Worm (Caenorhabditis elegans) whole organism, young adult: ENCODE measurements around the gene unc-50.

Experiments used
- B0019.2 ChIP-seq: fragments of 200-800 bp; sonication (Bioruptor generic); conservative IDR thresholded peaks from 2 replicates; pipeline ENCODE4 v1.3.6; 2022; ENCODE audit warnings: missing genetic modification reagents, missing genetic modification characterization, missing compliant biosample characterization
- D2030.7 ChIP-seq: fragments of 200-800 bp; sonication (Bioruptor generic); IDR thresholded peaks from 2 replicates; pipeline ENCODE4 v1.3.6; 2022; ENCODE audit warnings: missing genetic modification reagents, missing genetic modification characterization, missing compliant biosample characterization
- F10E7.11 ChIP-seq: sonication (generic microtip); optimal IDR thresholded peaks from 2 replicates; lab custom pipeline; 2017; ENCODE audit warnings: mild to moderate bottlenecking, missing genetic modification characterization, moderate library complexity, missing compliant biosample characterization
- F37B4.10 ChIP-seq: fragments of 200-800 bp; sonication (Bioruptor generic); IDR thresholded peaks from 2 replicates; pipeline ENCODE4 v1.3.6; 2022; ENCODE audit warnings: missing genetic modification characterization, missing compliant biosample characterization
- F49E8.2 ChIP-seq: sonication (generic microtip); optimal IDR thresholded peaks from 3 replicates; lab custom pipeline; 2017; ENCODE audit warnings: missing genetic modification characterization, mild to moderate bottlenecking, missing compliant biosample characterization, antibody characterized with exemption, moderate library complexity; ENCODE audit not compliant: insufficient read depth
- F52B5.7 ChIP-seq: sonication (generic microtip); optimal IDR thresholded peaks from 2 replicates; lab custom pipeline; 2016; ENCODE audit warnings: mild to moderate bottlenecking, missing genetic modification characterization, missing compliant biosample characterization
- K12H6.12 ChIP-seq: fragments of 200-800 bp; sonication (Bioruptor generic); optimal IDR thresholded peaks from 2 replicates; lab custom pipeline; 2018; ENCODE audit warnings: mild to moderate bottlenecking, missing genetic modification characterization, missing compliant biosample characterization
- T07F8.4 ChIP-seq: sonication (generic microtip); optimal IDR thresholded peaks from 2 replicates; lab custom pipeline; 2016; ENCODE audit warnings: mild to moderate bottlenecking, missing genetic modification characterization, moderate library complexity, missing compliant biosample characterization
- Y67H2A.10 ChIP-seq: fragments of 200-800 bp; sonication (Bioruptor generic); conservative IDR thresholded peaks from 2 replicates; pipeline ENCODE4 v1.3.6; 2022; ENCODE audit warnings: missing genetic modification reagents, missing genetic modification characterization, missing compliant biosample characterization
- ZK185.1 ChIP-seq: sonication (generic microtip); optimal IDR thresholded peaks from 2 replicates; lab custom pipeline; 2016; ENCODE audit warnings: mild to moderate bottlenecking, missing genetic modification characterization, missing compliant biosample characterization; ENCODE audit not compliant: poor library complexity, severe bottlenecking
- bed-2 ChIP-seq: fragments of 200-800 bp; sonication (Bioruptor generic); IDR thresholded peaks from 2 replicates; pipeline ENCODE4 v1.3.6; 2022; ENCODE audit warnings: missing genetic modification reagents, missing genetic modification characterization, missing compliant biosample characterization
- ccch-3 ChIP-seq: fragments of 200-800 bp; sonication (Bioruptor generic); optimal IDR thresholded peaks from 2 replicates; lab custom pipeline; 2018; ENCODE audit warnings: mild to moderate bottlenecking, missing genetic modification characterization, missing compliant biosample characterization
- cebp-1 ChIP-seq, 2 experiments: fragments of 200-800 bp in 1 of 2; sonication (Bioruptor generic) in 1 of 2; sonication (generic microtip) in 1 of 2; IDR thresholded peaks in 1 of 2; optimal IDR thresholded peaks in 1 of 2; 2 replicates each; pipeline versions ENCODE4 v1.3.6 to Lab custom; 2017 to 2022; ENCODE audit warnings: missing compliant biosample characterization in 2 of 2, missing genetic modification characterization in 2 of 2, mild to moderate bottlenecking in 1 of 2, missing genetic modification reagents in 1 of 2, moderate library complexity in 1 of 2
- cebp-2 ChIP-seq: fragments of 200-800 bp; sonication (Bioruptor generic); IDR thresholded peaks from 2 replicates; pipeline ENCODE4 v1.3.6; 2022; ENCODE audit warnings: missing genetic modification characterization, missing compliant biosample characterization
- ceh-27 ChIP-seq: fragments of 200-800 bp; sonication (Bioruptor generic); optimal IDR thresholded peaks from 2 replicates; lab custom pipeline; 2018; ENCODE audit warnings: mild to moderate bottlenecking, missing genetic modification characterization, moderate library complexity, missing compliant biosample characterization
- ceh-58 ChIP-seq: fragments of 200-800 bp; sonication (Bioruptor generic); IDR thresholded peaks from 2 replicates; pipeline ENCODE4 v1.3.6; 2022; ENCODE audit warnings: missing genetic modification characterization, missing compliant biosample characterization
- ceh-79 ChIP-seq: sonication (generic microtip); optimal IDR thresholded peaks from 2 replicates; lab custom pipeline; 2017; ENCODE audit warnings: mild to moderate bottlenecking, missing genetic modification characterization, missing compliant biosample characterization
- die-1 ChIP-seq: sonication (generic microtip); optimal IDR thresholded peaks from 2 replicates; lab custom pipeline; 2016; ENCODE audit warnings: missing genotype, mild to moderate bottlenecking, missing genetic modification characterization, missing compliant biosample characterization
- dox-1 ChIP-seq: fragments of 200-800 bp; sonication (Bioruptor generic); IDR thresholded peaks from 2 replicates; pipeline ENCODE4 v1.3.6; 2022; ENCODE audit warnings: missing genetic modification reagents, missing genetic modification characterization, missing compliant biosample characterization
- dpl-1 ChIP-seq: fragments of 150-350 bp; optimal IDR thresholded peaks from 2 replicates; lab custom pipeline; 2014; ENCODE audit warnings: missing biosample characterization, missing genetic modification reagents, missing genetic modification characterization
- ekl-4 ChIP-seq: fragments of 200-800 bp; sonication (Bioruptor generic); IDR thresholded peaks from 2 replicates; pipeline ENCODE4 v1.3.6; 2022; ENCODE audit warnings: missing genetic modification reagents, missing genetic modification characterization, missing compliant biosample characterization
- hlh-26 ChIP-seq: fragments of 200-800 bp; sonication (Bioruptor generic); conservative IDR thresholded peaks from 2 replicates; pipeline ENCODE4 v1.3.6; 2022; ENCODE audit warnings: missing genetic modification reagents, missing genetic modification characterization, missing compliant biosample characterization
- hmg-1.2 ChIP-seq: fragments of 200-800 bp; sonication (Bioruptor generic); IDR thresholded peaks from 2 replicates; pipeline ENCODE4 v1.3.6; 2022; ENCODE audit warnings: missing genetic modification reagents, missing genetic modification characterization, missing compliant biosample characterization
- let-526 ChIP-seq: fragments of 200-800 bp; sonication (Bioruptor generic); IDR thresholded peaks from 2 replicates; pipeline ENCODE4 v1.3.6; 2022; ENCODE audit warnings: missing genetic modification reagents, missing genetic modification characterization, missing compliant biosample characterization
- lin-26 ChIP-seq: fragments of 200-800 bp; sonication (Bioruptor generic); IDR thresholded peaks from 2 replicates; pipeline ENCODE4 v1.3.6; 2022; ENCODE audit warnings: missing genetic modification reagents, missing genetic modification characterization, missing compliant biosample characterization
- lin-35 ChIP-seq, 3 experiments: fragments of 150-350 bp in 2 of 3; sonication (generic microtip) in 1 of 3; optimal IDR thresholded peaks; 2 replicates each; lab custom pipeline; 2014 to 2018; ENCODE audit warnings: missing biosample characterization in 3 of 3, missing genetic modification characterization in 3 of 3, missing genetic modification reagents in 3 of 3
- lin-54 ChIP-seq: fragments of 200-800 bp; sonication (Bioruptor generic); optimal IDR thresholded peaks from 2 replicates; lab custom pipeline; 2018; ENCODE audit warnings: mild to moderate bottlenecking, missing genetic modification characterization, missing compliant biosample characterization
- lir-1 ChIP-seq: fragments of 200-800 bp; sonication (Bioruptor generic); conservative IDR thresholded peaks from 2 replicates; pipeline ENCODE4 v1.3.6; 2022; ENCODE audit warnings: missing genetic modification reagents, missing genetic modification characterization, missing compliant biosample characterization
- lsy-27 ChIP-seq: sonication (generic microtip); optimal IDR thresholded peaks from 2 replicates; lab custom pipeline; 2017; ENCODE audit warnings: missing genetic modification characterization, mild to moderate bottlenecking, missing compliant biosample characterization, antibody characterized with exemption, missing genotype, borderline replicate concordance; ENCODE audit not compliant: insufficient read depth
- madf-10 ChIP-seq: sonication (generic microtip); optimal IDR thresholded peaks from 2 replicates; lab custom pipeline; 2016; ENCODE audit warnings: mild to moderate bottlenecking, missing genetic modification characterization, missing compliant biosample characterization
- mxl-1 ChIP-seq: sonication (generic microtip); optimal IDR thresholded peaks from 2 replicates; lab custom pipeline; 2016; ENCODE audit warnings: missing genetic modification characterization, missing compliant biosample characterization
- pbrm-1 ChIP-seq: fragments of 200-800 bp; sonication (Bioruptor generic); IDR thresholded peaks from 2 replicates; pipeline ENCODE4 v1.3.6; 2022; ENCODE audit warnings: missing genetic modification reagents, missing genetic modification characterization, missing compliant biosample characterization
- rcor-1 ChIP-seq: fragments of 200-800 bp; sonication (Bioruptor generic); IDR thresholded peaks from 2 replicates; pipeline ENCODE4 v1.3.6; 2022; ENCODE audit warnings: missing genetic modification reagents, missing genetic modification characterization, missing compliant biosample characterization
- rpc-1 ChIP-seq, 2 experiments: fragments of 150-350 bp in 1 of 2; sonication (generic microtip) in 1 of 2; optimal IDR thresholded peaks; 2 replicates each; lab custom pipeline; 2014 to 2018; ENCODE audit warnings: missing biosample characterization in 1 of 2, missing genetic modification characterization in 1 of 2, missing genetic modification reagents in 1 of 2, missing genotype in 1 of 2
- snpc-1.3 ChIP-seq: sonication (generic microtip); optimal IDR thresholded peaks from 2 replicates; lab custom pipeline; 2017; ENCODE audit warnings: missing genetic modification characterization, mild to moderate bottlenecking, missing compliant biosample characterization, antibody characterized with exemption, moderate library complexity, missing genotype, missing genetic modification reagents; ENCODE audit not compliant: insufficient read depth
- snpc-3.4 ChIP-seq: sonication (generic microtip); optimal IDR thresholded peaks from 2 replicates; lab custom pipeline; 2017; ENCODE audit warnings: missing genetic modification characterization, mild to moderate bottlenecking, missing compliant biosample characterization, antibody characterized with exemption, moderate library complexity, missing genotype, missing genetic modification reagents
- sptf-2 ChIP-seq: fragments of 200-800 bp; sonication (Bioruptor generic); optimal IDR thresholded peaks from 2 replicates; lab custom pipeline; 2018; ENCODE audit warnings: mild to moderate bottlenecking, missing genetic modification characterization, missing compliant biosample characterization
- tlf-1 ChIP-seq: fragments of 200-800 bp; sonication (Bioruptor generic); optimal IDR thresholded peaks from 2 replicates; lab custom pipeline; 2018; ENCODE audit warnings: mild to moderate bottlenecking, missing genetic modification characterization, missing compliant biosample characterization
- ztf-18 ChIP-seq: sonication (generic microtip); optimal IDR thresholded peaks from 2 replicates; lab custom pipeline; 2016; ENCODE audit warnings: missing genotype, mild to moderate bottlenecking, missing genetic modification characterization, missing compliant biosample characterization
- ztf-22 ChIP-seq: fragments of 200-800 bp; sonication (Bioruptor generic); optimal IDR thresholded peaks from 2 replicates; lab custom pipeline; 2018; ENCODE audit warnings: mild to moderate bottlenecking, missing genetic modification characterization, moderate library complexity, missing compliant biosample characterization
- ztf-25 ChIP-seq: fragments of 200-800 bp; sonication (Bioruptor generic); IDR thresholded peaks from 2 replicates; pipeline ENCODE4 v1.3.6; 2022; ENCODE audit warnings: missing genetic modification reagents, missing genetic modification characterization, missing compliant biosample characterization

Gene unc-50

ce11 chrIII:10361456-10361855 is 43.5 kb upstream of the unc-50 start:
- TF ChIP-seq lir-1, result no peak

DNA sequence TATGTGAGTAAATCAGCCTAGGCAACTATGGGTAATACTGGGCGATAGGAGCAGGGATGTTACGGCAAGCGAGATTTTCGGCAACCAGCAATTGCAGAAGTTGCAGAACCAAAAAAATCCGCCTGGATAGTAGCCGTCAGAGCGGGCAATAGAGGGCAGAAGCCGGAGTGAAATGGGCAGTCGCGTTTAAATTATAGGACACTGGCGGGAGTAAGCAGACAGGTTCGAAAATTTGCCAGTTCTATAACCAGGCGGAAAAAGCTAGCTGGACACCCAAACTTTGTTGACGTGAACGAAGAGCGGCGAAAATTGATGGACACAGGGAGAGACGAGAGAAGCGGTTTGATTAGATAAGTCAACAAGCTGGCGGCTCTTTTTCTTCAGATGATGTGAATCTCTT is 42.0 kb upstream of the unc-50 start:
- no peak for TF ChIP-seq cebp-1 (GFP tag; IDR thresholded peaks at IDR 0.05; lab: Robert Waterston, UW)
- TF ChIP-seq cebp-1 (tag; optimal IDR thresholded peaks at IDR 0.05; lab: Kevin White, UChicago), result no peak
- TF ChIP-seq madf-10, result no peak
- no peak for TF ChIP-seq ZK185.1 (tag; lab: Kevin White, UChicago)

ce11 chrIII:10358751-10359150 is 40.8 kb upstream of the unc-50 start:
- TF ChIP-seq ceh-79 (tag; lab: Kevin White, UChicago) (no peak), rcor-1 (no peak), ceh-27 (GFP tag; lab: Kevin White, UChicago) (peak; percentile 35), ceh-58 (no peak), B0019.2 (GFP tag; lab: Robert Waterston, UW) (no peak), F37B4.10 (GFP tag; lab: Robert Waterston, UW) (no peak), hlh-26 (GFP tag; lab: Robert Waterston, UW) (no peak)
- TF ChIP-seq, all 124 proteins: peak for 1

ce11 chrIII:10357598-10358186 is 39.7 kb upstream of the unc-50 start, which contains the start of gene umps-1:
Gene umps-1 (minus strand): TSS chrIII:10357648.
- TF ChIP-seq K12H6.12 (tag; lab: Kevin White, UChicago) (no peak), dox-1 (GFP tag; lab: Robert Waterston, UW) (no peak), cebp-1 (GFP tag; IDR thresholded peaks at IDR 0.05; lab: Robert Waterston, UW) (no peak), cebp-1 (tag; optimal IDR thresholded peaks at IDR 0.05; lab: Kevin White, UChicago) (peak; percentile 76), D2030.7 (0 out of 2 replicates have a peak, but pooled peaks have one; percentile 28), lsy-27 (tag; lab: Kevin White, UChicago) (no peak), F52B5.7 (tag; lab: Kevin White, UChicago) (no peak), bed-2 (GFP tag; lab: Robert Waterston, UW) (no peak), snpc-1.3 (tag; lab: Kevin White, UChicago) (peak; percentile 35), rpc-1 (optimal IDR thresholded peaks at IDR 0.05; lab: Kevin White, UChicago) (no peak), rpc-1 (tag; optimal IDR thresholded peaks at IDR 0.05; lab: Kevin White, UChicago) (no peak), ztf-18 (tag; lab: Kevin White, UChicago) (no peak), ekl-4 (GFP tag; lab: Robert Waterston, UW) (0 out of 2 replicates have a peak, but pooled peaks have one; percentile 29), lin-54 (peak; percentile 95), hmg-1.2 (GFP tag; lab: Robert Waterston, UW) (peak; percentile 99), ceh-27 (GFP tag; lab: Kevin White, UChicago) (peak; percentile 38), let-526 (GFP tag; lab: Robert Waterston, UW) (no peak), F10E7.11 (tag; lab: Kevin White, UChicago) (no peak), sptf-2 (no peak), die-1 (tag; lab: Kevin White, UChicago) (no peak), pbrm-1 (no peak), T07F8.4 (tag; lab: Kevin White, UChicago) (no peak), Y67H2A.10 (no peak), lin-35 (GFP tag; optimal IDR thresholded peaks at IDR 0.05; lab: Kevin White, UChicago) (peak in 2 of 3 experiments; percentile 10 to 93), ztf-25 (GFP tag; lab: Robert Waterston, UW) (no peak), cebp-2 (GFP tag; lab: Robert Waterston, UW) (no peak), mxl-1 (tag; lab: Kevin White, UChicago) (no peak), lin-26 (GFP tag; lab: Robert Waterston, UW) (no peak), snpc-3.4 (no peak), ccch-3 (no peak), dpl-1 (peak; percentile 70), tlf-1 (GFP tag; lab: Kevin White, UChicago) (peak; percentile 23), F49E8.2 (tag; lab: Kevin White, UChicago) (peak; percentile 47), ztf-22 (no peak)
